Worm (Caenorhabditis elegans) whole organism, L2 larva: ENCODE data around the gene col-185.
A peak's percentile ranks its signal among the peaks of the same experiment; 100 is the strongest.

Experiments
- C34F6.9 ChIP-seq: fragments of 150-350 bp; optimal IDR thresholded peaks from 2 replicates; lab custom pipeline; 2014; ENCODE audit warnings: missing biosample characterization, missing genetic modification characterization
- F13H6.1 ChIP-seq: sonication (generic microtip); optimal IDR thresholded peaks from 2 replicates; lab custom pipeline; 2016; ENCODE audit warnings: missing genetic modification characterization, missing compliant biosample characterization
- R02D3.7 ChIP-seq: fragments of 150-350 bp; optimal IDR thresholded peaks from 2 replicates; lab custom pipeline; 2014; ENCODE audit warnings: missing biosample characterization, missing genetic modification characterization
- ZK546.5 ChIP-seq: sonication (generic microtip); optimal IDR thresholded peaks from 2 replicates; lab custom pipeline; 2017; ENCODE audit warnings: missing biosample characterization, missing genetic modification characterization
- aly-2 ChIP-seq: fragments of 150-350 bp; optimal IDR thresholded peaks from 2 replicates; lab custom pipeline; 2014; ENCODE audit warnings: missing biosample characterization, missing genetic modification characterization
- ama-1 ChIP-seq: fragments of 150-350 bp; optimal IDR thresholded peaks from 2 replicates; lab custom pipeline; 2018; ENCODE audit warnings: inconsistent platforms
- blmp-1 ChIP-seq: sonication (generic microtip); optimal IDR thresholded peaks from 2 replicates; lab custom pipeline; 2017; ENCODE audit warnings: missing genetic modification characterization, mild to moderate bottlenecking, missing compliant biosample characterization, antibody characterized with exemption, moderate library complexity; ENCODE audit not compliant: insufficient read depth
- ceh-16 ChIP-seq: fragments of 150-350 bp; optimal IDR thresholded peaks from 2 replicates; lab custom pipeline; 2014; ENCODE audit warnings: missing biosample characterization, missing genetic modification characterization
- ceh-82 ChIP-seq: fragments of 150-350 bp; optimal IDR thresholded peaks from 2 replicates; lab custom pipeline; 2014; ENCODE audit warnings: missing biosample characterization, missing genetic modification characterization
- crh-2 ChIP-seq: sonication (generic microtip); optimal IDR thresholded peaks from 2 replicates; lab custom pipeline; 2017; ENCODE audit warnings: missing biosample characterization, missing genetic modification characterization
- dmd-4 ChIP-seq: sonication (generic microtip); optimal IDR thresholded peaks from 2 replicates; lab custom pipeline; 2017; ENCODE audit warnings: missing biosample characterization, missing genetic modification characterization
- egl-27 ChIP-seq: sonication (generic microtip); optimal IDR thresholded peaks from 3 replicates; lab custom pipeline; 2017; ENCODE audit warnings: missing biosample characterization, missing genetic modification reagents, missing genetic modification characterization
- elt-1 ChIP-seq: fragments of 150-350 bp; optimal IDR thresholded peaks from 2 replicates; lab custom pipeline; 2014; ENCODE audit warnings: missing biosample characterization, missing genetic modification characterization
- elt-3 ChIP-seq: sonication (generic microtip); optimal IDR thresholded peaks from 2 replicates; lab custom pipeline; 2017; ENCODE audit warnings: missing biosample characterization, missing genetic modification characterization
- fos-1 ChIP-seq: fragments of 150-350 bp; optimal IDR thresholded peaks from 2 replicates; lab custom pipeline; 2014; ENCODE audit warnings: missing biosample characterization, missing genetic modification characterization
- gmeb-1 ChIP-seq: fragments of 150-350 bp; optimal IDR thresholded peaks from 2 replicates; lab custom pipeline; 2014; ENCODE audit warnings: missing biosample characterization, missing genetic modification characterization
- lin-11 ChIP-seq: fragments of 150-350 bp; sonication (generic microtip); optimal IDR thresholded peaks from 2 replicates; lab custom pipeline; 2014; ENCODE audit warnings: missing biosample characterization, missing genetic modification characterization, inconsistent platforms, mixed read lengths
- lin-13 ChIP-seq: fragments of 150-350 bp; optimal IDR thresholded peaks from 2 replicates; lab custom pipeline; 2014; ENCODE audit warnings: missing biosample characterization, missing genetic modification reagents, missing genetic modification characterization
- lin-39 ChIP-seq: fragments of 150-350 bp; optimal IDR thresholded peaks from 2 replicates; lab custom pipeline; 2014; ENCODE audit warnings: missing biosample characterization, missing genetic modification reagents, missing genetic modification characterization
- lsy-2 ChIP-seq, 2 experiments: fragments of 150-350 bp in 1 of 2; sonication (generic microtip) in 1 of 2; optimal IDR thresholded peaks; 2 replicates each; lab custom pipeline; 2014 to 2017; ENCODE audit warnings: missing biosample characterization in 2 of 2, missing genetic modification characterization in 2 of 2
- mab-5 ChIP-seq: fragments of 150-350 bp; optimal IDR thresholded peaks from 2 replicates; lab custom pipeline; 2014; ENCODE audit warnings: missing biosample characterization, missing genetic modification characterization
- mbf-1 ChIP-seq: sonication (generic microtip); optimal IDR thresholded peaks from 2 replicates; lab custom pipeline; 2017; ENCODE audit warnings: missing biosample characterization, missing genetic modification characterization
- mdl-1 ChIP-seq, 2 experiments: fragments of 150-350 bp in 1 of 2; sonication (generic microtip) in 1 of 2; optimal IDR thresholded peaks; 2 replicates each; lab custom pipeline; 2017; ENCODE audit warnings: missing biosample characterization in 2 of 2, missing genetic modification characterization in 2 of 2
- nhr-11 ChIP-seq: fragments of 150-350 bp; optimal IDR thresholded peaks from 2 replicates; lab custom pipeline; 2014; ENCODE audit warnings: missing biosample characterization, missing genetic modification characterization
- nhr-12 ChIP-seq: fragments of 150-350 bp; optimal IDR thresholded peaks from 2 replicates; lab custom pipeline; 2014; ENCODE audit warnings: missing biosample characterization, missing genetic modification characterization
- nhr-129 ChIP-seq: fragments of 150-350 bp; optimal IDR thresholded peaks from 2 replicates; lab custom pipeline; 2014; ENCODE audit warnings: missing biosample characterization, missing genetic modification characterization
- nhr-21 ChIP-seq: fragments of 150-350 bp; optimal IDR thresholded peaks from 2 replicates; lab custom pipeline; 2014; ENCODE audit warnings: missing biosample characterization, missing genetic modification characterization
- nhr-25 ChIP-seq: fragments of 150-350 bp; sonication (generic microtip); optimal IDR thresholded peaks from 3 replicates; lab custom pipeline; 2014; ENCODE audit warnings: missing biosample characterization, missing genetic modification characterization
- nhr-6 ChIP-seq: fragments of 150-350 bp; optimal IDR thresholded peaks from 2 replicates; lab custom pipeline; 2014; ENCODE audit warnings: missing biosample characterization, missing genetic modification characterization
- nhr-77 ChIP-seq: fragments of 150-350 bp; optimal IDR thresholded peaks from 2 replicates; lab custom pipeline; 2014; ENCODE audit warnings: missing biosample characterization, missing genetic modification characterization
- peb-1 ChIP-seq: fragments of 150-350 bp; optimal IDR thresholded peaks from 2 replicates; lab custom pipeline; 2014; ENCODE audit warnings: missing biosample characterization, missing genetic modification characterization
- sem-4 ChIP-seq: fragments of 150-350 bp; optimal IDR thresholded peaks from 2 replicates; lab custom pipeline; 2014; ENCODE audit warnings: missing biosample characterization, missing genetic modification reagents, missing genetic modification characterization
- skn-1 ChIP-seq: sonication (generic microtip); optimal IDR thresholded peaks from 2 replicates; lab custom pipeline; 2017; ENCODE audit warnings: missing biosample characterization, missing genetic modification characterization
- sma-3 ChIP-seq: sonication (generic microtip); optimal IDR thresholded peaks from 2 replicates; lab custom pipeline; 2016; ENCODE audit warnings: missing genetic modification reagents, missing genetic modification characterization, missing compliant biosample characterization
- sma-9 ChIP-seq, 2 experiments: fragments of 150-350 bp in 1 of 2; sonication (generic microtip) in 1 of 2; optimal IDR thresholded peaks; 2 replicates each; lab custom pipeline; 2014 to 2016; ENCODE audit warnings: missing genetic modification characterization in 2 of 2, mild to moderate bottlenecking in 1 of 2, missing biosample characterization in 1 of 2, missing compliant biosample characterization in 1 of 2, missing genetic modification reagents in 1 of 2, moderate library complexity in 1 of 2
- unc-55 ChIP-seq: fragments of 150-350 bp; sonication (generic microtip); optimal IDR thresholded peaks from 3 replicates; lab custom pipeline; 2014; ENCODE audit warnings: missing biosample characterization, missing genetic modification reagents, missing genetic modification characterization
- unc-62 ChIP-seq: fragments of 150-350 bp; optimal IDR thresholded peaks from 2 replicates; lab custom pipeline; 2014; ENCODE audit warnings: missing biosample characterization, missing genetic modification reagents, missing genetic modification characterization
- ztf-11 ChIP-seq: sonication (generic microtip); optimal IDR thresholded peaks from 2 replicates; lab custom pipeline; 2017; ENCODE audit warnings: missing biosample characterization, missing genetic modification characterization
- ztf-4 ChIP-seq: fragments of 150-350 bp; optimal IDR thresholded peaks from 2 replicates; lab custom pipeline; 2014; ENCODE audit warnings: missing biosample characterization, missing genetic modification characterization

The col-185 gene

DNA sequence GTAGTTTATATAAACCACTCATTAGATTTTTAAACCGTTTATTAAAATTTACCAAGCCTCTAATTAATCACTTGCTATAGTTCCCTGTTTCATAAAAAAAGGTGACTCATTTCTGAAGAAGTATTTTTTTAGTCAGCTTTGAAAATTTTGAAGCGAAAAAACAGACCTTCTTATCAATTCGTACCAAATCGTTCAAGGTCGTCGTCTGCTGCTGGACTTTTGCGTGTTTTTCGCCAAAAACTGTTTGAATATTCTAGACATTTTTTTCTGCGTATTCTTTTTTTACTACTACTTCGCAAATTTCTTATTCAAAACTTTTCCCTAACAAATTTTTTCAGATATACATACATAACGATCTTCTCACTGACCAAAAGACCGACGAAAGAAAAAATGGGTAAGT, 31.3 kb upstream of the col-185 start, which contains the start of gene cah-4:
Gene cah-4, plus strand, starts transcription at position 339 of the 400 bp plus-strand sequence.
- TF ChIP-seq crh-2 (tag; lab: Kevin White, UChicago) (no peak), ama-1 (peak; percentile 82)

DNA sequence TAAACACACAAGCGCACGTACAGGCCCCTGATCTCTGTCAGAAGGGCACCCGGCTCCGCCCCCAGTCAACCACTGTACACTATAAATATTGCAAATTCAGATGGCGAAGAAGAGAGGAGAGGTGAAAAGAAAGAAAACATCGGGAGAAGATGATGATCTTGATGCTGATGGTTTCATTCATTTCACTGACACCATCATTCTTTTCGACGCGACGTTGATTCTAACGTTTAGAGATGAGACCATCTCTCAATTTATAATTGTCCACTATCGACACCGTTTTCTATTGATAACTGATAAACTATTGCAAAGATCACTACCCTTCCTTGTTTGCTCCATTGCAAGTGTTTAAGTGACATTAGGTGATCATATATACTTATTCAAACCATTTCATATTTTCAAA, 30.4 kb upstream of the col-185 start:
- TF ChIP-seq peb-1: no peak
- TF ChIP-seq ztf-11 (tag; lab: Kevin White, UChicago): no peak
- TF ChIP-seq elt-1 (tag; lab: Kevin White, UChicago): no peak
- TF ChIP-seq nhr-11 (tag; lab: Kevin White, UChicago): no peak
- TF ChIP-seq nhr-77 (tag; lab: Kevin White, UChicago): no peak
- no peak for TF ChIP-seq elt-3 (tag; lab: Kevin White, UChicago)
- TF ChIP-seq mbf-1 (tag; lab: Kevin White, UChicago): no peak
- TF ChIP-seq sma-3: peak; percentile 29
- TF ChIP-seq sma-9 (GFP tag; optimal IDR thresholded peaks at IDR 0.05; lab: Kevin White, UChicago): peak; percentile 87
- no peak for TF ChIP-seq sma-9 (tag; optimal IDR thresholded peaks at IDR 0.05; lab: Kevin White, UChicago)
- TF ChIP-seq skn-1 (tag; lab: Kevin White, UChicago): no peak
- no peak for TF ChIP-seq C34F6.9
- peak; percentile 30 for TF ChIP-seq fos-1
- peak; percentile 77 for TF ChIP-seq nhr-21
- peak; percentile 96 for TF ChIP-seq ama-1
- peak; percentile 19 for TF ChIP-seq blmp-1 (tag; lab: Kevin White, UChicago)
- no peak for TF ChIP-seq ZK546.5
- no peak for TF ChIP-seq unc-62 (GFP tag; lab: Kevin White, UChicago)
- no peak for TF ChIP-seq sem-4 (tag; lab: Kevin White, UChicago)
- no peak for TF ChIP-seq dmd-4 (tag; lab: Kevin White, UChicago)
- peak; percentile 32 for TF ChIP-seq nhr-25
- TF ChIP-seq, all 48 proteins: peak for 7

DNA sequence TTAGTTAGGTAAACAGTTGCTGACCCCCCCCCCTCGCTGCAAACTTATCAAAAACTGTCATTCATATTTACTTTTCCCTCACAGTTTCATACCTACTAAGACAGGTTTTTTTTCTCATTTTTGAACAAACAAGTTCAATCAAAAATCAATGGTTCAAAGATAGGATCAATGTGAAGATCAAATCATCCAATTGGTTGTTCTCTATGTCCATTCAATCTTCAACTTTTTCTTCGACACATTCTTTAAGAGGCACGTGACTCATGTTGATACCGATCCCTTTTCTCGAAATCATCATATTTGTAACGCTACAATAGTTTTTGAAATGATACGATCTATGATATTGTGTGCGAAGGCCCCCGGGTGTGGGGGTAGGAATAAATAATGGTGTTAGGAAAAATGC, 28.8 kb upstream of the col-185 start:
- TF ChIP-seq mbf-1 (tag; lab: Kevin White, UChicago): no peak
- TF ChIP-seq mdl-1 (tag; optimal IDR thresholded peaks at IDR 0.05; lab: Kevin White, UChicago): peak; percentile 20 to 49
- peak; percentile 90 for TF ChIP-seq nhr-25
- TF ChIP-seq unc-55 (GFP tag; lab: Kevin White, UChicago): no peak
- TF ChIP-seq blmp-1 (tag; lab: Kevin White, UChicago): peak; percentile 76
- peak; percentile 54 for TF ChIP-seq nhr-129 (tag; lab: Kevin White, UChicago)
- no peak for TF ChIP-seq ceh-82 (tag; lab: Kevin White, UChicago)
- TF ChIP-seq lin-13: peak; percentile 15
- peak; percentile 30 for TF ChIP-seq F13H6.1 (tag; lab: Kevin White, UChicago)
- TF ChIP-seq lsy-2 (tag; optimal IDR thresholded peaks at IDR 0.05; lab: Kevin White, UChicago): peak in 1 of 2 experiments; percentile 23
- TF ChIP-seq R02D3.7 (tag; lab: Kevin White, UChicago): no peak
- no peak for TF ChIP-seq elt-3 (tag; lab: Kevin White, UChicago)
- TF ChIP-seq sma-9 (GFP tag; optimal IDR thresholded peaks at IDR 0.05; lab: Kevin White, UChicago): peak; percentile 97
- TF ChIP-seq sma-9 (tag; optimal IDR thresholded peaks at IDR 0.05; lab: Kevin White, UChicago): no peak
- TF ChIP-seq elt-1 (tag; lab: Kevin White, UChicago): peak; percentile 19
- TF ChIP-seq nhr-21: peak; percentile 72
- TF ChIP-seq ama-1: no peak
- no peak for TF ChIP-seq mab-5 (tag; lab: Kevin White, UChicago)
- TF ChIP-seq fos-1: peak; percentile 22
- no peak for TF ChIP-seq peb-1
- TF ChIP-seq sma-3: peak; percentile 69
- TF ChIP-seq dmd-4 (tag; lab: Kevin White, UChicago): no peak
- TF ChIP-seq crh-2 (tag; lab: Kevin White, UChicago): peak; percentile 79
- TF ChIP-seq ceh-16 (tag; lab: Kevin White, UChicago): peak; percentile 28
- TF ChIP-seq egl-27 (tag; lab: Kevin White, UChicago): no peak
- peak; percentile 71 for TF ChIP-seq nhr-6 (tag; lab: Kevin White, UChicago)
- TF ChIP-seq gmeb-1 (tag; lab: Kevin White, UChicago): peak; percentile 37
- TF ChIP-seq ztf-4 (tag; lab: Kevin White, UChicago): peak; percentile 10
- no peak for TF ChIP-seq lin-39 (tag; lab: Kevin White, UChicago)
- TF ChIP-seq sem-4 (tag; lab: Kevin White, UChicago): no peak
- TF ChIP-seq lin-11 (tag; lab: Kevin White, UChicago): no peak
- TF ChIP-seq nhr-11 (tag; lab: Kevin White, UChicago): no peak
- no peak for TF ChIP-seq ZK546.5
- no peak for TF ChIP-seq ztf-11 (tag; lab: Kevin White, UChicago)
- TF ChIP-seq nhr-12: no peak
- no peak for TF ChIP-seq aly-2 (tag; lab: Kevin White, UChicago)
